Worm (Caenorhabditis elegans): ENCODE measurements around the gene C50D2.7.
A peak's percentile ranks its signal among the peaks of the same experiment; 100 is the strongest.

Gene C50D2.7

ce11 chrII:65484-65883 lies 29.6 kb downstream of the C50D2.7 start:
- TF ChIP-seq ceh-82 (tag; optimal IDR thresholded peaks at IDR 0.05) (no peak), fos-1 (tag; optimal IDR thresholded peaks at IDR 0.05) (peak; percentile 76)

ce11 chrII:61013-61412 lies 34.1 kb downstream of the C50D2.7 start, which contains the start of gene C23H3.2:
Gene C23H3.2 (plus strand): TSS chrII:61313.
- TF ChIP-seq Y55F3AM.14 (GFP tag; optimal IDR thresholded peaks at IDR 0.05) (no peak), nhr-237 (tag; optimal IDR thresholded peaks at IDR 0.05) (no peak), nhr-6 (tag; optimal IDR thresholded peaks at IDR 0.05) (no peak), nhr-21 (tag; optimal IDR thresholded peaks at IDR 0.05) (no peak), lin-39 (tag; optimal IDR thresholded peaks at IDR 0.05) (no peak), lin-13 (GFP tag; optimal IDR thresholded peaks at IDR 0.05) (no peak), nhr-23 (tag; optimal IDR thresholded peaks at IDR 0.05) (no peak), nhr-77 (tag; optimal IDR thresholded peaks at IDR 0.05) (no peak), nhr-11 (tag; optimal IDR thresholded peaks at IDR 0.05) (no peak), skn-1 (tag; optimal IDR thresholded peaks at IDR 0.05) (no peak), sma-9 (GFP tag; optimal IDR thresholded peaks at IDR 0.05) (no peak), sma-9 (tag; optimal IDR thresholded peaks at IDR 0.05) (no peak), nhr-12 (tag; optimal IDR thresholded peaks at IDR 0.05) (no peak), alr-1 (tag; optimal IDR thresholded peaks at IDR 0.05) (no peak), F13H6.1 (tag; optimal IDR thresholded peaks at IDR 0.05) (no peak), nhr-129 (tag; optimal IDR thresholded peaks at IDR 0.05) (no peak), elt-3 (tag; optimal IDR thresholded peaks at IDR 0.05) (no peak)

ce11 chrII:60049-60448 lies 35.0 kb downstream of the C50D2.7 start:
- TF ChIP-seq nhr-23 (tag; optimal IDR thresholded peaks at IDR 0.05) (no peak), nhr-21 (tag; optimal IDR thresholded peaks at IDR 0.05) (peak; percentile 29), mbf-1 (tag; optimal IDR thresholded peaks at IDR 0.05) (no peak), fos-1 (tag; optimal IDR thresholded peaks at IDR 0.05) (peak; percentile 46), nhr-129 (tag; optimal IDR thresholded peaks at IDR 0.05) (peak; percentile 11), nhr-25 (tag; optimal IDR thresholded peaks at IDR 0.05) (peak; percentile 61), mab-5 (tag; optimal IDR thresholded peaks at IDR 0.05) (no peak), zag-1 (tag; optimal IDR thresholded peaks at IDR 0.05) (no peak)

- TF ChIP-seq sma-3 (GFP tag; optimal IDR thresholded peaks at IDR 0.05) (no peak), sma-9 (GFP tag; optimal IDR thresholded peaks at IDR 0.05) (no peak), sma-9 (tag; optimal IDR thresholded peaks at IDR 0.05) (no peak), unc-62 (GFP tag; optimal IDR thresholded peaks at IDR 0.05) (no peak), ceh-82 (tag; optimal IDR thresholded peaks at IDR 0.05) (no peak), dmd-4 (tag; optimal IDR thresholded peaks at IDR 0.05) (no peak), elt-1 (tag; optimal IDR thresholded peaks at IDR 0.05) (no peak), lin-11 (tag; optimal IDR thresholded peaks at IDR 0.05) (no peak), nhr-6 (tag; optimal IDR thresholded peaks at IDR 0.05) (no peak), ztf-11 (tag; optimal IDR thresholded peaks at IDR 0.05) (no peak), zag-1 (tag; optimal IDR thresholded peaks at IDR 0.05) (no peak), ztf-1 (GFP tag; conservative IDR thresholded peaks at IDR 0.05) (no peak)
Observed at ce11 chrII:57873-58272, 37.2 kb downstream of the C50D2.7 start.

- TF ChIP-seq mdl-1 (tag; optimal IDR thresholded peaks at IDR 0.05) (no peak), ztf-11 (tag; optimal IDR thresholded peaks at IDR 0.05) (no peak), nhr-23 (tag; optimal IDR thresholded peaks at IDR 0.05) (no peak), elt-3 (tag; optimal IDR thresholded peaks at IDR 0.05) (no peak), peb-1 (tag; optimal IDR thresholded peaks at IDR 0.05) (no peak), Y55F3AM.14 (GFP tag; optimal IDR thresholded peaks at IDR 0.05) (no peak), mab-5 (tag; optimal IDR thresholded peaks at IDR 0.05) (no peak), ztf-1 (GFP tag; conservative IDR thresholded peaks at IDR 0.05) (no peak), lin-39 (tag; optimal IDR thresholded peaks at IDR 0.05) (no peak), unc-55 (GFP tag; optimal IDR thresholded peaks at IDR 0.05) (no peak)
Observed at ce11 chrII:57370-57769, 37.7 kb downstream of the C50D2.7 start, which contains the start of gene ascc-1. Gene ascc-1 (plus strand): TSS chrII:57670.

ce11 chrII:55204-55603 lies 39.9 kb downstream of the C50D2.7 start, which contains the start of gene tre-5:
Gene tre-5 (minus strand): TSS chrII:55304.
- TF ChIP-seq zag-1 (tag; optimal IDR thresholded peaks at IDR 0.05) = no peak
- TF ChIP-seq aly-2 (tag; optimal IDR thresholded peaks at IDR 0.05) = no peak
- no peak for TF ChIP-seq lin-13 (GFP tag; optimal IDR thresholded peaks at IDR 0.05)
- TF ChIP-seq sma-9 (GFP tag; optimal IDR thresholded peaks at IDR 0.05) = no peak
- TF ChIP-seq sma-9 (tag; optimal IDR thresholded peaks at IDR 0.05) = no peak
- TF ChIP-seq blmp-1 (tag; optimal IDR thresholded peaks at IDR 0.05; ENCODE audit: insufficient read depth) = no peak
- no peak for TF ChIP-seq nhr-11 (tag; optimal IDR thresholded peaks at IDR 0.05)
- TF ChIP-seq ceh-16 (tag; optimal IDR thresholded peaks at IDR 0.05) = no peak
- no peak for TF ChIP-seq unc-55 (GFP tag; optimal IDR thresholded peaks at IDR 0.05)
- TF ChIP-seq mdl-1 (tag; optimal IDR thresholded peaks at IDR 0.05) = no peak
